Fruit fly (Drosophila melanogaster) whole organism, adult: ENCODE results near the gene CG44094.

Experiments
- CG11617 ChIP-seq: fragments of 200-800 bp; sonication (Bioruptor generic); optimal IDR thresholded peaks from 2 replicates; lab custom pipeline; 2017; ENCODE audit warnings: mild to moderate bottlenecking, missing biosample characterization, missing genetic modification reagents, missing genetic modification characterization
- CG12768 ChIP-seq: fragments of 200-800 bp; sonication (Bioruptor generic); optimal IDR thresholded peaks from 2 replicates; lab custom pipeline; 2017; ENCODE audit warnings: missing biosample characterization, missing genetic modification characterization, mild to moderate bottlenecking, moderate library complexity, missing genetic modification reagents
- CG14711 ChIP-seq: fragments of 200-800 bp; sonication (Bioruptor generic); optimal IDR thresholded peaks from 2 replicates; lab custom pipeline; 2018; ENCODE audit warnings: missing biosample characterization, mild to moderate bottlenecking, missing genetic modification characterization, moderate library complexity
- CG1620 ChIP-seq: fragments of 200-800 bp; sonication (Bioruptor generic); optimal IDR thresholded peaks from 2 replicates; lab custom pipeline; 2016; ENCODE audit warnings: missing biosample characterization, missing genetic modification characterization
- CG33017 ChIP-seq: fragments of 200-800 bp; sonication (Bioruptor generic); optimal IDR thresholded peaks from 2 replicates; lab custom pipeline; 2018; ENCODE audit warnings: missing biosample characterization, mild to moderate bottlenecking, missing genetic modification characterization, moderate library complexity
- CG5204 ChIP-seq: fragments of 200-800 bp; sonication (Bioruptor generic); optimal IDR thresholded peaks from 2 replicates; lab custom pipeline; 2016; ENCODE audit warnings: missing biosample characterization, missing genetic modification characterization
- CG7045 ChIP-seq: fragments of 200-800 bp; sonication (Bioruptor generic); optimal IDR thresholded peaks from 2 replicates; lab custom pipeline; 2017; ENCODE audit warnings: missing biosample characterization, mild to moderate bottlenecking, missing genetic modification characterization
- CG7101 ChIP-seq: fragments of 200-800 bp; sonication (Bioruptor generic); optimal IDR thresholded peaks from 2 replicates; lab custom pipeline; 2018; ENCODE audit warnings: missing biosample characterization, mild to moderate bottlenecking, missing genetic modification characterization, moderate library complexity
- Clk ChIP-seq: fragments of 200-800 bp; sonication (Bioruptor generic); optimal IDR thresholded peaks from 2 replicates; lab custom pipeline; 2017; ENCODE audit warnings: missing biosample characterization, missing genetic modification characterization
- Crg-1 ChIP-seq: fragments of 200-800 bp; sonication (Bioruptor generic); optimal IDR thresholded peaks from 2 replicates; lab custom pipeline; 2016; ENCODE audit warnings: missing biosample characterization, missing genetic modification characterization
- Hr96 ChIP-seq: fragments of 200-800 bp; sonication (Bioruptor generic); optimal IDR thresholded peaks from 2 replicates; lab custom pipeline; 2016; ENCODE audit warnings: missing biosample characterization, missing genetic modification characterization
- Mnt ChIP-seq: fragments of 200-800 bp; sonication (Bioruptor generic); optimal IDR thresholded peaks from 2 replicates; lab custom pipeline; 2016; ENCODE audit warnings: missing biosample characterization, mild to moderate bottlenecking, missing genetic modification characterization
- bab1 ChIP-seq: fragments of 200-800 bp; sonication (Bioruptor generic); optimal IDR thresholded peaks from 3 replicates; lab custom pipeline; 2019; ENCODE audit warnings: missing biosample characterization, mild to moderate bottlenecking, missing genetic modification characterization, moderate library complexity
- cic ChIP-seq: fragments of 200-800 bp; sonication (Bioruptor generic); optimal IDR thresholded peaks from 2 replicates; lab custom pipeline; 2017; ENCODE audit warnings: missing biosample characterization, mild to moderate bottlenecking, missing genetic modification characterization, moderate library complexity
- cnc ChIP-seq, 2 experiments: fragments of >200 bp; optimal IDR thresholded peaks; 2 replicates each; lab custom pipeline; 2017
- kay ChIP-seq: fragments of 200-800 bp; sonication (Bioruptor generic); peaks from one replicate; lab custom pipeline; 2016; ENCODE audit warnings: missing biosample characterization, missing genetic modification characterization, borderline replicate concordance
- ovo ChIP-seq: fragments of 200-800 bp; sonication (Bioruptor generic); optimal IDR thresholded peaks from 2 replicates; lab custom pipeline; 2016; ENCODE audit warnings: missing biosample characterization, missing genetic modification characterization
- pad ChIP-seq: fragments of 200-800 bp; sonication (Bioruptor generic); optimal IDR thresholded peaks from 3 replicates; lab custom pipeline; 2017; ENCODE audit warnings: missing biosample characterization, missing genetic modification characterization, mild to moderate bottlenecking, moderate library complexity, missing genetic modification reagents
- tj ChIP-seq: fragments of 200-800 bp; sonication (Bioruptor generic); optimal IDR thresholded peaks from 3 replicates; lab custom pipeline; 2017; ENCODE audit warnings: missing biosample characterization, mild to moderate bottlenecking, missing genetic modification characterization, moderate library complexity
- toe ChIP-seq: fragments of 200-800 bp; sonication (Bioruptor generic); optimal IDR thresholded peaks from 2 replicates; lab custom pipeline; 2016; ENCODE audit warnings: missing biosample characterization, missing genetic modification characterization

CG44094 gene

dm6 chr3R:14557480-14558354 lies 18.7 kb downstream of the CG44094 start, which contains the start of gene Pde6:
Pde6 (minus strand) TSS chr3R:14558304.
- TF ChIP-seq cic (GFP tag; lab: Kevin White, UChicago) (peak; percentile 89), CG12768 (GFP tag; lab: Kevin White, UChicago) (peak; percentile 79), CG11617 (GFP tag; lab: Kevin White, UChicago) (peak; percentile 63), kay (GFP tag; lab: Kevin White, UChicago) (peak; percentile 91), Clk (GFP tag; lab: Kevin White, UChicago) (no peak), CG5204 (no peak), Crg-1 (GFP tag; lab: Kevin White, UChicago) (peak; percentile 33), cnc (optimal IDR thresholded peaks at IDR 0.05; lab: Kevin White, UChicago) (no peak), CG14711 (tag; lab: Kevin White, UChicago) (no peak), CG33017 (tag; lab: Kevin White, UChicago) (peak; percentile 61), Hr96 (GFP tag; lab: Kevin White, UChicago) (peak; percentile 42), ovo (peak; percentile 17), tj (GFP tag; lab: Kevin White, UChicago) (peak; percentile 36), Mnt (GFP tag; lab: Kevin White, UChicago) (peak; percentile 38), CG7045 (GFP tag; lab: Kevin White, UChicago) (peak; percentile 43)

dm6 chr3R:14555021-14555420 lies 21.4 kb downstream of the CG44094 start:
- no peak for TF ChIP-seq CG33017 (tag; lab: Kevin White, UChicago)
- TF ChIP-seq CG1620, result no peak
- TF ChIP-seq ovo, result no peak
- TF ChIP-seq CG12768 (GFP tag; lab: Kevin White, UChicago), result no peak

- TF ChIP-seq CG1620 (no peak), Crg-1 (GFP tag; lab: Kevin White, UChicago) (no peak), CG14711 (tag; lab: Kevin White, UChicago) (no peak), cnc (optimal IDR thresholded peaks at IDR 0.05; lab: Kevin White, UChicago) (no peak), CG7101 (tag; lab: Kevin White, UChicago) (no peak), CG11617 (GFP tag; lab: Kevin White, UChicago) (no peak), Mnt (GFP tag; lab: Kevin White, UChicago) (no peak), Hr96 (GFP tag; lab: Kevin White, UChicago) (no peak), CG7045 (GFP tag; lab: Kevin White, UChicago) (no peak), cic (GFP tag; lab: Kevin White, UChicago) (no peak)
Observed at dm6 chr3R:14548752-14549151, 27.7 kb downstream of the CG44094 start.

dm6 chr3R:14542038-14542437 lies 34.4 kb downstream of the CG44094 start:
- TF ChIP-seq cic (GFP tag; lab: Kevin White, UChicago), result no peak
- no peak for TF ChIP-seq CG5204
- no peak for TF ChIP-seq cnc (optimal IDR thresholded peaks at IDR 0.05; lab: Kevin White, UChicago)
- TF ChIP-seq pad (GFP tag; lab: Kevin White, UChicago), result no peak
- TF ChIP-seq bab1 (GFP tag; lab: Kevin White, UChicago), result no peak
- TF ChIP-seq CG11617 (GFP tag; lab: Kevin White, UChicago), result no peak
- TF ChIP-seq toe, result no peak

dm6 chr3R:14526657-14527056 lies 49.8 kb downstream of the CG44094 start:
- no peak for TF ChIP-seq CG7101 (tag; lab: Kevin White, UChicago)
- TF ChIP-seq pad (GFP tag; lab: Kevin White, UChicago), result no peak
- no peak for TF ChIP-seq toe
- no peak for TF ChIP-seq Crg-1 (GFP tag; lab: Kevin White, UChicago)
- TF ChIP-seq CG1620, result no peak
- TF ChIP-seq kay (GFP tag; lab: Kevin White, UChicago), result no peak
- TF ChIP-seq CG33017 (tag; lab: Kevin White, UChicago), result no peak
- TF ChIP-seq bab1 (GFP tag; lab: Kevin White, UChicago), result no peak
- TF ChIP-seq CG14711 (tag; lab: Kevin White, UChicago), result no peak
- no peak for TF ChIP-seq cic (GFP tag; lab: Kevin White, UChicago)
- TF ChIP-seq Hr96 (GFP tag; lab: Kevin White, UChicago), result no peak
- no peak for TF ChIP-seq tj (GFP tag; lab: Kevin White, UChicago)
